Worm (Caenorhabditis elegans): ENCODE measurements around the gene ugt-17.

ugt-17 gene

ce11 chrV:10104785-10105310 is at the start of gene ugt-17:
TSS of gene ugt-17 (minus strand) at chrV:10104964.
- TF ChIP-seq ceh-2 (tag; optimal IDR thresholded peaks at IDR 0.05), result no peak
- no peak for TF ChIP-seq mec-3 (tag; optimal IDR thresholded peaks at IDR 0.05; ENCODE audit: borderline replicate concordance)
- TF ChIP-seq ttx-3 (tag; optimal IDR thresholded peaks at IDR 0.05), result no peak
- no peak for TF ChIP-seq pat-9 (tag; optimal IDR thresholded peaks at IDR 0.05)
- TF ChIP-seq ceh-34 (tag; optimal IDR thresholded peaks at IDR 0.05), result no peak
- no peak for TF ChIP-seq unc-42 (tag; optimal IDR thresholded peaks at IDR 0.05)
- no peak for TF ChIP-seq ceh-31 (tag; optimal IDR thresholded peaks at IDR 0.05)
- TF ChIP-seq hlh-13 (GFP tag; optimal IDR thresholded peaks at IDR 0.05), result no peak
- no peak for TF ChIP-seq fkh-6 (tag; optimal IDR thresholded peaks at IDR 0.05)
- no peak for TF ChIP-seq dve-1 (tag; optimal IDR thresholded peaks at IDR 0.05)
- TF ChIP-seq sox-2 (GFP tag; IDR thresholded peaks at IDR 0.05), result no peak
- TF ChIP-seq dmd-4 (tag; optimal IDR thresholded peaks at IDR 0.05; ENCODE audit: borderline replicate concordance), result no peak
- TF ChIP-seq unc-55 (GFP tag; optimal IDR thresholded peaks at IDR 0.05), result no peak
- TF ChIP-seq pha-2 (tag; optimal IDR thresholded peaks at IDR 0.05), result no peak
- no peak for TF ChIP-seq F13H6.1 (tag; optimal IDR thresholded peaks at IDR 0.05)
- TF ChIP-seq elt-4 (tag; optimal IDR thresholded peaks at IDR 0.05), result no peak
- no peak for TF ChIP-seq C38D4.7 (GFP tag; optimal IDR thresholded peaks at IDR 0.05)
- TF ChIP-seq pros-1 (tag; optimal IDR thresholded peaks at IDR 0.05), result no peak

DNA sequence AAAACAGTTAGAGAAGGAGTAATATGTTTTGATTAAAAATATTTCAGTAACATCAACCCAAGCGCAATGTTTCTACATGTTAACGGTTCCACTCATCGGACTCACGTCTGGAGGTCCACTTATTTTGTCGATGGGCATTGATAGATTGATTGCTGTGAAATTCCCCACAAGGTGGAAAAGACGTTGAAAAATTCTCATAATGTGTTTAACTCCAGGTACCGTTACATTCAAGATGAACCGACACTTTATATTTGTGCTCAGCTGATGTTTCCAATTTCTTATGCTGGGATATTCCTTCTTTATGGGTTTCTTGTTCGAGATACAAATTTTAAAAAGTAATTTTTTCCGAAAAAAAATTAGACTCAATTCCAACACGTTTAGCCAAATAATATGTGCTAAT is 48.3 kb upstream of the ugt-17 start:
- no peak for TF ChIP-seq pros-1 (tag; optimal IDR thresholded peaks at IDR 0.05)

- no peak for TF ChIP-seq ceh-48 (tag; optimal IDR thresholded peaks at IDR 0.05)
- no peak for TF ChIP-seq elt-2 (tag; optimal IDR thresholded peaks at IDR 0.05)
- no peak for TF ChIP-seq ceh-14 (tag; optimal IDR thresholded peaks at IDR 0.05)
- TF ChIP-seq ceh-2 (tag; optimal IDR thresholded peaks at IDR 0.05), result no peak
- no peak for TF ChIP-seq pha-2 (tag; optimal IDR thresholded peaks at IDR 0.05)
- no peak for TF ChIP-seq ceh-31 (tag; optimal IDR thresholded peaks at IDR 0.05)
- no peak for TF ChIP-seq ceh-34 (tag; optimal IDR thresholded peaks at IDR 0.05)
- TF ChIP-seq ceh-6 (GFP tag; optimal IDR thresholded peaks at IDR 0.05), result no peak
- TF ChIP-seq fkh-6 (tag; optimal IDR thresholded peaks at IDR 0.05), result no peak
- no peak for TF ChIP-seq pat-9 (tag; optimal IDR thresholded peaks at IDR 0.05)
Measured at ce11 chrV:10152278-10152677, 47.5 kb upstream of the ugt-17 start, which contains the start of gene srsx-28. TSS of gene srsx-28 (plus strand) at chrV:10152578.

DNA sequence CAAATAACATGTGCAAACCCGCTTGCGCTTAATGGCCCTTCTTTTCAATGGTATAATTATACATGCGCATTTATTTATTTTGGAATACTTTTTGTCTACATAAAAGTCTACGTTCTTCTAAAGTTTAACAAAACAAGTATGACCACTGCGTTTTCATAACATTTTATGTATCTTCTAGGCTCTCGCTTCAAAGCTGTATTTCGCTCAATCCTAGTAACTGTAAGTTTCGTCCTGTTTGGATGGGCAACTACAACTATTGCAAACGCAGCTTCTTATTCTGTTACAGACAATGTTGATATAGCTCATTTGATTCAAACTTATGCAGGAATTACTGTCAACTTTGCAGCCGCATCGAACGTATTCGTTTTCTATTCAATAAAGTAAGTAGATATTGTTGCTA is 45.0 kb upstream of the ugt-17 start, which contains the start of gene srsx-27:
srsx-27 (plus strand) TSS at position 301 of the 400 bp plus-strand sequence.
- TF ChIP-seq ref-2 (tag; optimal IDR thresholded peaks at IDR 0.05) (no peak), ceh-19 (GFP tag; optimal IDR thresholded peaks at IDR 0.05) (no peak), ceh-2 (tag; optimal IDR thresholded peaks at IDR 0.05) (no peak), hlh-15 (tag; optimal IDR thresholded peaks at IDR 0.05) (no peak), syd-9 (tag; optimal IDR thresholded peaks at IDR 0.05) (no peak), gmeb-2 (tag; optimal IDR thresholded peaks at IDR 0.05) (no peak), hlh-13 (GFP tag; optimal IDR thresholded peaks at IDR 0.05) (no peak), odd-2 (tag; optimal IDR thresholded peaks at IDR 0.05) (no peak), ceh-48 (tag; optimal IDR thresholded peaks at IDR 0.05) (no peak), zip-5 (tag; optimal IDR thresholded peaks at IDR 0.05) (no peak), hlh-6 (tag; optimal IDR thresholded peaks at IDR 0.05) (no peak), ceh-45 (GFP tag; IDR thresholded peaks at IDR 0.05) (no peak), ceh-14 (tag; optimal IDR thresholded peaks at IDR 0.05) (no peak), sox-4 (tag; optimal IDR thresholded peaks at IDR 0.05) (no peak), fax-1 (tag; optimal IDR thresholded peaks at IDR 0.05) (no peak), ceh-30 (tag; optimal IDR thresholded peaks at IDR 0.05) (no peak), ztf-16 (tag; optimal IDR thresholded peaks at IDR 0.05) (no peak), ceh-22 (tag; optimal IDR thresholded peaks at IDR 0.05) (no peak), dmd-4 (tag; optimal IDR thresholded peaks at IDR 0.05; ENCODE audit: borderline replicate concordance) (no peak), rnt-1 (tag; optimal IDR thresholded peaks at IDR 0.05) (no peak)
